Worm (Caenorhabditis elegans): ENCODE results near the gene B0035.22.

ce11 chrIV:11344288-11344687 is 29.3 kb downstream of the B0035.22 start:
- TF ChIP-seq nhr-12 (tag; optimal IDR thresholded peaks at IDR 0.05) (no peak), nhr-237 (tag; optimal IDR thresholded peaks at IDR 0.05) (no peak), snpc-4 (tag; optimal IDR thresholded peaks at IDR 0.05) (no peak), mab-5 (tag; optimal IDR thresholded peaks at IDR 0.05) (no peak), cnd-1 (tag; optimal IDR thresholded peaks at IDR 0.05) (no peak), nhr-76 (tag; optimal IDR thresholded peaks at IDR 0.05) (no peak), ham-2 (GFP tag; optimal IDR thresholded peaks at IDR 0.05) (no peak), lsy-2 (tag; optimal IDR thresholded peaks at IDR 0.05) (no peak), nhr-2 (tag; optimal IDR thresholded peaks at IDR 0.05) (no peak), lin-13 (tag; optimal IDR thresholded peaks at IDR 0.05) (no peak), ztf-11 (tag; optimal IDR thresholded peaks at IDR 0.05) (no peak), elt-3 (tag; optimal IDR thresholded peaks at IDR 0.05) (no peak)

Data from whole organism, mixed stage, embryonic.